Worm (Caenorhabditis elegans) whole organism, mixed stage, embryonic: Measurements from ENCODE around the gene cbs-2.

ENCODE experiments used
- M03D4.4 ChIP-seq: sonication (generic microtip); optimal IDR thresholded peaks from 2 replicates; lab custom pipeline; 2017; ENCODE audit warnings: mild to moderate bottlenecking, missing genetic modification characterization, missing compliant biosample characterization
- bed-3 ChIP-seq: fragments of 200-800 bp; sonication (Bioruptor generic); optimal IDR thresholded peaks from 3 replicates; lab custom pipeline; 2018; ENCODE audit warnings: mild to moderate bottlenecking, missing genetic modification characterization, moderate library complexity, missing compliant biosample characterization
- blmp-1 ChIP-seq: fragments of 150-350 bp; optimal IDR thresholded peaks from 2 replicates; lab custom pipeline; 2014; ENCODE audit warnings: missing biosample characterization, missing genetic modification characterization
- ceh-83 ChIP-seq: fragments of 200-800 bp; sonication (Bioruptor generic); optimal IDR thresholded peaks from 2 replicates; lab custom pipeline; 2018; ENCODE audit warnings: mild to moderate bottlenecking, missing genetic modification characterization, missing compliant biosample characterization
- ces-1 ChIP-seq: fragments of 150-350 bp; optimal IDR thresholded peaks from 2 replicates; lab custom pipeline; 2014; ENCODE audit warnings: missing biosample characterization, missing genetic modification reagents, missing genetic modification characterization
- cnd-1 ChIP-seq: fragments of 200-800 bp; sonication (Bioruptor generic); optimal IDR thresholded peaks from 2 replicates; lab custom pipeline; 2018; ENCODE audit warnings: mild to moderate bottlenecking, missing genetic modification characterization, missing compliant biosample characterization
- elt-1 ChIP-seq: sonication (generic microtip); optimal IDR thresholded peaks from 2 replicates; lab custom pipeline; 2017; ENCODE audit warnings: missing genetic modification characterization, mild to moderate bottlenecking, missing compliant biosample characterization, antibody characterized with exemption, moderate library complexity, borderline replicate concordance; ENCODE audit not compliant: insufficient read depth
- flh-1 ChIP-seq: fragments of 200-800 bp; sonication (Bioruptor generic); optimal IDR thresholded peaks from 2 replicates; lab custom pipeline; 2018; ENCODE audit warnings: mild to moderate bottlenecking, missing genetic modification characterization, moderate library complexity, missing compliant biosample characterization
- ham-2 ChIP-seq: fragments of 200-800 bp; sonication (Bioruptor generic); optimal IDR thresholded peaks from 2 replicates; lab custom pipeline; 2018; ENCODE audit warnings: mild to moderate bottlenecking, missing genetic modification characterization, missing compliant biosample characterization
- hlh-1 ChIP-seq: fragments of 150-350 bp; optimal IDR thresholded peaks from 2 replicates; lab custom pipeline; 2014; ENCODE audit warnings: missing biosample characterization, missing genetic modification reagents, missing genetic modification characterization
- lin-13 ChIP-seq: fragments of 150-350 bp; optimal IDR thresholded peaks from 2 replicates; lab custom pipeline; 2014; ENCODE audit warnings: missing biosample characterization, missing genetic modification characterization
- lin-32 ChIP-seq: fragments of 200-800 bp; sonication (Bioruptor generic); optimal IDR thresholded peaks from 2 replicates; lab custom pipeline; 2018; ENCODE audit warnings: mild to moderate bottlenecking, missing genetic modification characterization, missing compliant biosample characterization
- lsy-2 ChIP-seq: fragments of 150-350 bp; optimal IDR thresholded peaks from 2 replicates; lab custom pipeline; 2014; ENCODE audit warnings: missing biosample characterization, missing genetic modification characterization
- mep-1 ChIP-seq: fragments of 150-350 bp; optimal IDR thresholded peaks from 2 replicates; lab custom pipeline; 2017; ENCODE audit warnings: missing biosample characterization, missing genetic modification reagents, missing genetic modification characterization, inconsistent platforms
- mls-2 ChIP-seq: sonication (generic microtip); optimal IDR thresholded peaks from 2 replicates; lab custom pipeline; 2016; ENCODE audit warnings: mild to moderate bottlenecking, missing genetic modification characterization, moderate library complexity, missing compliant biosample characterization
- nhr-2 ChIP-seq: fragments of 150-350 bp; optimal IDR thresholded peaks from 2 replicates; lab custom pipeline; 2014; ENCODE audit warnings: missing biosample characterization, missing genetic modification characterization
- nhr-237 ChIP-seq: fragments of 150-350 bp; optimal IDR thresholded peaks from 2 replicates; lab custom pipeline; 2014; ENCODE audit warnings: missing biosample characterization, missing genetic modification characterization
- nhr-28 ChIP-seq: fragments of 150-350 bp; optimal IDR thresholded peaks from 2 replicates; lab custom pipeline; 2014; ENCODE audit warnings: missing biosample characterization, missing genetic modification characterization
- nhr-76 ChIP-seq: sonication (generic microtip); optimal IDR thresholded peaks from 2 replicates; lab custom pipeline; 2017; ENCODE audit warnings: missing biosample characterization, missing genetic modification characterization
- pha-4 ChIP-seq: fragments of 150-350 bp; optimal IDR thresholded peaks from 2 replicates; lab custom pipeline; 2018; ENCODE audit warnings: missing biosample characterization, missing genetic modification reagents, missing genetic modification characterization
- sem-2 ChIP-seq: fragments of 200-800 bp; sonication (Bioruptor generic); optimal IDR thresholded peaks from 2 replicates; lab custom pipeline; 2018; ENCODE audit warnings: mild to moderate bottlenecking, missing genetic modification characterization, missing compliant biosample characterization
- snpc-4 ChIP-seq: fragments of 150-350 bp; optimal IDR thresholded peaks from 2 replicates; lab custom pipeline; 2014; ENCODE audit warnings: missing biosample characterization, missing genetic modification characterization
- sptf-1 ChIP-seq: sonication (generic microtip); optimal IDR thresholded peaks from 2 replicates; lab custom pipeline; 2017; ENCODE audit warnings: mild to moderate bottlenecking, missing genetic modification characterization, moderate library complexity, missing compliant biosample characterization
- tbx-8 ChIP-seq: fragments of 200-800 bp; sonication (Bioruptor generic); optimal IDR thresholded peaks from 2 replicates; lab custom pipeline; 2018; ENCODE audit warnings: mild to moderate bottlenecking, missing genetic modification characterization, moderate library complexity, missing compliant biosample characterization
- unc-120 ChIP-seq: sonication (generic microtip); optimal IDR thresholded peaks from 2 replicates; lab custom pipeline; 2017; ENCODE audit warnings: missing genetic modification characterization, missing compliant biosample characterization; ENCODE audit not compliant: poor library complexity, severe bottlenecking
- unc-39 ChIP-seq: fragments of 150-350 bp; optimal IDR thresholded peaks from 2 replicates; lab custom pipeline; 2014; ENCODE audit warnings: missing biosample characterization, missing genetic modification characterization
- zip-8 ChIP-seq: fragments of 150-350 bp; optimal IDR thresholded peaks from 2 replicates; lab custom pipeline; 2014; ENCODE audit warnings: missing biosample characterization, missing genetic modification characterization
- ztf-11 ChIP-seq: fragments of 150-350 bp; optimal IDR thresholded peaks from 2 replicates; lab custom pipeline; 2014; ENCODE audit warnings: missing biosample characterization, missing genetic modification characterization

cbs-2 gene

DNA sequence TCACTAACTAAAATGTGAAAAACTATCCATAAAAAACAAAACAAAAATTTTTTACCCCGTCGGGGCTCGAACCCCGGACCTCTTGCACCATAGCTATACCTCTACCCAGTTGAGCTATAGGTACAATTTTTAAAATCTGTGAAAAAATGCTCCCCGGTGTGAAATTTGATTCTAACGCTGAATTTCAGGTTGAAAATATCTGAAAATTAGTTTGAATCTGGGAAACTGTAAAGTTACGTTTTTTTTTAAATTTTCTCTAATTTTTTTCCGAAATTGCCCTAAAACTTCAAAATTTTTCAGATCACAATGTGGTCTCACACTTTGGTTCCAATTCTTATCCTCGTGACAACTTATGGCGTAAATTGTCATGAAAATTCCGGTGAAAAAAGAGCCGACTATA is 15.6 kb downstream of the cbs-2 start, which contains the start of gene Y59C2A.1:
Gene Y59C2A.1 (plus strand): TSS at position 301 of the 400 bp plus-strand sequence.
- TF ChIP-seq mls-2 (tag; lab: Kevin White, UChicago) (no peak), hlh-1 (tag; lab: Kevin White, UChicago) (no peak), nhr-28 (tag; lab: Kevin White, UChicago) (no peak), snpc-4 (tag; lab: Kevin White, UChicago) (no peak), tbx-8 (GFP tag; lab: Kevin White, UChicago) (no peak), unc-120 (tag; lab: Kevin White, UChicago) (no peak), pha-4 (tag; lab: Kevin White, UChicago) (no peak), cnd-1 (no peak), mep-1 (tag; lab: Kevin White, UChicago) (no peak), sem-2 (GFP tag; lab: Kevin White, UChicago) (no peak)

DNA sequence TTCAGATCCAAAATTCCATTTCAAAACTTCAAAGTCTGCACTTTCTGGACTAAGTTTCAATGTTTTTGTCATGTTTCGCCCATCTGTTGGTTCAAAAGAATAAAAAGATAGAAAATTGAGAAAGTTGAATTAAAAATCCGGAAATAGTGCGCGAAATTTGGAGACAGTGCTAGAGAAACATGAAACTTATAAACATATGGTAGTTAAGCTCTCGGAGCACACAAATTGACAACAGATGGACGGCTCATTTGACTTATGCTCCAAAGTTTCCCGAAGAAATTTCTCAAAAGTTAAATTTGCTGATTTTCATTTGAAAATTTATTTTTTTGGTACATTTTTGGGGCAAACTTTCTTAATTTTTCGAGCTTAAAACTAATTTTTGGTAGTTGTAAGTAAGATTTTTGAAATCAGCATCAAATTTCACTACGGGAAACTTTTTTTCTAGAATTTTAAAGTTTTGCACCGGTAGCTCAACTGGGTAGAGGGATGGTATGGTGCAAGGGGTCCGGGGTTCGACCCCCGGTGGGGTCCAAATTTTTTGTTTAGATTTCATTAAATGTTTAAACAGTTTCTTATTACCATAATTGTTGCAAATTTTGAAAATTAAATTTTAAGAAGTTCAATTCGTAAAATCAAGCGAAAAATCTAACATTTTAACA is 17.2 kb downstream of the cbs-2 start:
- TF ChIP-seq bed-3 (GFP tag; lab: Kevin White, UChicago) (no peak), snpc-4 (tag; lab: Kevin White, UChicago) (no peak), blmp-1 (tag; lab: Kevin White, UChicago) (no peak), M03D4.4 (tag; lab: Kevin White, UChicago) (no peak), ztf-11 (tag; lab: Kevin White, UChicago) (no peak), flh-1 (GFP tag; lab: Kevin White, UChicago) (no peak), cnd-1 (no peak), elt-1 (tag; lab: Kevin White, UChicago) (no peak), ham-2 (GFP tag; lab: Kevin White, UChicago) (no peak), nhr-2 (tag; lab: Kevin White, UChicago) (no peak), sptf-1 (tag; lab: Kevin White, UChicago) (no peak), lin-32 (no peak), pha-4 (tag; lab: Kevin White, UChicago) (no peak)

DNA sequence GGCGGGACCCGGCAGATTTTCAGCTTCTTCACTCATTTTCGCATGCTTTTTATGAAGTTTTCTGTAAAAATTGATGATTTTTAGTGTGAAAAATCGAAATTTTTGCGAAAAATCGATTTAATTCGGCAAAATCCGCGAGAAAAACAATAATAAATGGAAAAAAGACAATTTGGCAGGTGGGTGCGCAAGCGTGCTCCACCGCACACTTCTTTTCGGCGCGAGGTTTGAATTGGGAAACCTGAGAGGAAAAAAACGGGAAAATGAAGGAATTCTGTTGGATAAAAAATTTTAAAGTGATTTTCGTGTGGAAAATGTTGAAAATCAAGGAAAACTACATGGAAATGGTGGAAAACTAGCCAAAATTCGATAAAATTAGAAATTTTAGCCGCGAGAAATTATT is 19.3 kb downstream of the cbs-2 start, which contains the start of gene Y59C2A.2:
Gene Y59C2A.2 (minus strand): TSS at position 61 of the 400 bp plus-strand sequence.
- TF ChIP-seq lin-32 (no peak), nhr-237 (tag; lab: Kevin White, UChicago) (peak; percentile 34), pha-4 (tag; lab: Kevin White, UChicago) (no peak), nhr-76 (tag; lab: Kevin White, UChicago) (no peak), mep-1 (tag; lab: Kevin White, UChicago) (peak; percentile 85), bed-3 (GFP tag; lab: Kevin White, UChicago) (no peak), ces-1 (GFP tag; lab: Kevin White, UChicago) (no peak), lin-13 (tag; lab: Kevin White, UChicago) (peak; percentile 34), ztf-11 (tag; lab: Kevin White, UChicago) (no peak), hlh-1 (tag; lab: Kevin White, UChicago) (peak; percentile 17), lsy-2 (tag; lab: Kevin White, UChicago) (peak; percentile 34), ceh-83 (GFP tag; lab: Kevin White, UChicago) (peak; percentile 14), blmp-1 (tag; lab: Kevin White, UChicago) (no peak)

DNA sequence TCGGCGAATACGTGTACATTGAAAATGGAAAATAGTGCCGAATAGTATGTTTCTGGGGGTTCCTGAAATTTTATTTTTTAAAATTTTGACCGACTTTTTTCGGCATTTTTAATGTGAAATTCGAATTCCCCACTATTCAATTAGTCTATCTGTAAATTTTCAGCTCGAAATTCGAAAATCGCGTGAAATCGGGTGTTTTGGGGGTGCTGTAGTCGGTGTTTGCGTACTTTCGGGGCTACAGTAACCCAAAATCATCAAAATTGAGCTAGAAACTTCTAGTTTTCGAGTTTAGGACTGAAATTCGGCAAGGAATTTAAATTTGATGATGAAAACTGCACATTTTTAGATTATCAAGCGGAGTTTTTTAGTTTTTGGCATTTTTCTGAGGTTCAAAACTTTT is 21.2 kb downstream of the cbs-2 start:
- TF ChIP-seq lsy-2 (tag; lab: Kevin White, UChicago), result peak; percentile 1
- no peak for TF ChIP-seq lin-13 (tag; lab: Kevin White, UChicago)

DNA sequence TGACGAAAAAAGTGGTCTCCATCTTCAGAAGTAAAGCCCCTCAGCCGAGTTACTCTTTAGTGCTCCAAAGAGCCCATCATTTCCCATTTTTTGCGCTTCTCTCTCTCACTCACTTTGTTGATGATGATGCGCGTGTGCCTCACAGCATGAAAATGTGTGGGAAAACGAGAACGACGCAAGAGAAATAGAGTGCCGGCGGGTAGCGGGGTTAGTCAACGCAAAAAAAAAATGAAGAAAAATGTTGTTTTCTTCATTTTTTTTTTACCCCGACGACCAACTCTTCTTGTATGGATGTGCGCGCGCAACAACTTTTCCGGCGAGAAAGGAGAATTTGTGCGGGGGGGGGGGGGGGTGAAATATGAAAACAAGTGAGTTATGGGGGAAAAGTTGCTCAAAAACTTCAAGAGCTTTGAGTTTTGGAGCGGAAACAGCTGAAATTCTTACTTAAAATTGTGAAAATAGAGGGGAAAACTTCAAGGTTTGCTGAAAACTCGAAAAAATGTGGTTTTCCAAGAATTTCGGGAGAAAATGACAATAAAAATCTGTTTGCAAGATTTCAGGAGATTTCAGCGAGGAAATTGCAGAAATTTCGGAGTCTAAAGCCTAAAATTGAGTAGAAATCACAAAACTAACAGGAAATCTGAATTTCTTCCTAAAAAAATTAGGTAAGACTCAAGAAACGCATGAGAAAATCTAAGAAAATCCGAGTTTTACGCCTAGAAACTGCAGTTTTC is 25.6 kb downstream of the cbs-2 start, which contains the start of gene C33C12.1:
Gene C33C12.1 (plus strand): TSS at position 684 of the 734 bp plus-strand sequence.
- TF ChIP-seq blmp-1 (tag; lab: Kevin White, UChicago), result no peak
- TF ChIP-seq ztf-11 (tag; lab: Kevin White, UChicago), result no peak
- no peak for TF ChIP-seq zip-8 (tag; lab: Kevin White, UChicago)
- TF ChIP-seq unc-39 (tag; lab: Kevin White, UChicago), result no peak
- TF ChIP-seq ces-1 (GFP tag; lab: Kevin White, UChicago), result peak; percentile 38
